Worm (Caenorhabditis elegans) whole organism, early embryonic: ENCODE data around the gene sucg-1.

ENCODE experiments used
- B0310.2 ChIP-seq: sonication (generic microtip); optimal IDR thresholded peaks from 2 replicates; lab custom pipeline; 2016; ENCODE audit warnings: mild to moderate bottlenecking, missing genetic modification characterization, missing compliant biosample characterization
- F13C5.2 ChIP-seq: sonication (generic microtip); optimal IDR thresholded peaks from 2 replicates; lab custom pipeline; 2017; ENCODE audit warnings: mild to moderate bottlenecking, missing genetic modification characterization, inconsistent platforms, missing compliant biosample characterization
- aly-1 ChIP-seq: sonication (generic microtip); optimal IDR thresholded peaks from 2 replicates; lab custom pipeline; 2016; ENCODE audit warnings: missing genetic modification characterization, missing compliant biosample characterization
- ama-1 ChIP-seq: fragments of 150-350 bp; optimal IDR thresholded peaks from 2 replicates; lab custom pipeline; 2014
- ceh-13 ChIP-seq: fragments of 200-800 bp; sonication (Bioruptor generic); optimal IDR thresholded peaks from 2 replicates; lab custom pipeline; 2018; ENCODE audit warnings: mild to moderate bottlenecking, missing genetic modification characterization, missing compliant biosample characterization
- ceh-36 ChIP-seq: sonication (generic microtip); optimal IDR thresholded peaks from 2 replicates; lab custom pipeline; 2016; ENCODE audit warnings: missing genetic modification characterization, inconsistent platforms, missing compliant biosample characterization
- ets-7 ChIP-seq: sonication (generic microtip); optimal IDR thresholded peaks from 2 replicates; lab custom pipeline; 2016; ENCODE audit warnings: missing genotype, missing genetic modification characterization, missing compliant biosample characterization
- flt-1 ChIP-seq: fragments of 200-800 bp; sonication (Bioruptor generic); IDR thresholded peaks from 2 replicates; pipeline ENCODE4 v1.3.6; 2022; ENCODE audit warnings: missing genetic modification characterization, missing compliant biosample characterization
- hmbx-1 ChIP-seq: sonication (generic microtip); optimal IDR thresholded peaks from 2 replicates; lab custom pipeline; 2016; ENCODE audit warnings: mild to moderate bottlenecking, missing genetic modification characterization, missing compliant biosample characterization
- hmg-4 ChIP-seq: fragments of 200-800 bp; sonication (Bioruptor generic); optimal IDR thresholded peaks from 2 replicates; lab custom pipeline; 2018; ENCODE audit warnings: mild to moderate bottlenecking, missing genetic modification characterization, missing compliant biosample characterization
- hnd-1 ChIP-seq: sonication (generic microtip); optimal IDR thresholded peaks from 2 replicates; lab custom pipeline; 2016; ENCODE audit warnings: missing genetic modification characterization, missing compliant biosample characterization
- pes-1 ChIP-seq: fragments of 200-800 bp; sonication (Bioruptor generic); IDR thresholded peaks from 2 replicates; pipeline ENCODE4 v1.3.6; 2022; ENCODE audit warnings: missing genetic modification reagents, missing genetic modification characterization, missing compliant biosample characterization
- scrt-1 ChIP-seq: fragments of 200-800 bp; sonication (Bioruptor generic); IDR thresholded peaks from 2 replicates; pipeline ENCODE4 v1.3.6; 2022; ENCODE audit warnings: missing genetic modification characterization, missing compliant biosample characterization
- sea-1 ChIP-seq: fragments of 200-800 bp; sonication (Bioruptor generic); conservative IDR thresholded peaks from 2 replicates; pipeline ENCODE4 v1.3.6; 2022; ENCODE audit warnings: missing genetic modification characterization, missing compliant biosample characterization
- tbx-11 ChIP-seq: fragments of 200-800 bp; sonication (Bioruptor generic); IDR thresholded peaks from 2 replicates; pipeline ENCODE4 v1.3.6; 2022; ENCODE audit warnings: missing genetic modification characterization, missing compliant biosample characterization
- tbx-37 ChIP-seq: fragments of 200-800 bp; sonication (Bioruptor generic); conservative IDR thresholded peaks from 2 replicates; pipeline ENCODE4 v1.3.6; 2022; ENCODE audit warnings: missing genetic modification reagents, missing genetic modification characterization, missing compliant biosample characterization
- tra-4 ChIP-seq: sonication (generic microtip); optimal IDR thresholded peaks from 2 replicates; lab custom pipeline; 2017; ENCODE audit warnings: missing genetic modification characterization, missing compliant biosample characterization

Gene sucg-1

ce11 chrIV:7712252-7712651, 16.5 kb upstream of the sucg-1 start:
- TF ChIP-seq sea-1 (GFP tag; lab: Robert Waterston, UW) (no peak), hnd-1 (tag; lab: Kevin White, UChicago) (no peak), tra-4 (no peak)

ce11 chrIV:7717916-7718315, 10.8 kb upstream of the sucg-1 start, which contains the start of gene F33D4.6:
TSS of gene F33D4.6 (minus strand) at chrIV:7718016.
- no peak for TF ChIP-seq tra-4
- no peak for TF ChIP-seq tbx-37 (GFP tag; lab: Robert Waterston, UW)
- TF ChIP-seq tbx-11 (GFP tag; lab: Robert Waterston, UW), result no peak

- TF ChIP-seq sea-1 (GFP tag; lab: Robert Waterston, UW) (no peak), tra-4 (no peak), ceh-36 (tag; lab: Kevin White, UChicago) (no peak), tbx-37 (GFP tag; lab: Robert Waterston, UW) (no peak), B0310.2 (tag; lab: Kevin White, UChicago) (no peak), ama-1 (lab: Kevin White, UChicago) (no peak), tbx-11 (GFP tag; lab: Robert Waterston, UW) (no peak), scrt-1 (GFP tag; lab: Robert Waterston, UW) (no peak), pes-1 (GFP tag; lab: Robert Waterston, UW) (no peak)
These were observed 5.9 kb upstream of the sucg-1 start, which contains the start of gene C50F7.6 for ce11 chrIV:7722806-7723205. TSS of gene C50F7.6 (minus strand) at chrIV:7723199.

ce11 chrIV:7723555-7723954, 5.2 kb upstream of the sucg-1 start:
- TF ChIP-seq B0310.2 (tag; lab: Kevin White, UChicago) (no peak), hmg-4 (GFP tag; lab: Kevin White, UChicago) (no peak), sea-1 (GFP tag; lab: Robert Waterston, UW) (no peak), tra-4 (no peak), ama-1 (lab: Kevin White, UChicago) (no peak), ceh-13 (GFP tag; lab: Kevin White, UChicago) (no peak), hnd-1 (tag; lab: Kevin White, UChicago) (no peak), tbx-37 (GFP tag; lab: Robert Waterston, UW) (no peak), hmbx-1 (no peak), tbx-11 (GFP tag; lab: Robert Waterston, UW) (no peak), pes-1 (GFP tag; lab: Robert Waterston, UW) (no peak), ceh-36 (tag; lab: Kevin White, UChicago) (no peak), F13C5.2 (tag; lab: Kevin White, UChicago) (no peak), ets-7 (tag; lab: Kevin White, UChicago) (no peak)

ce11 chrIV:7724912-7725311, 3.8 kb upstream of the sucg-1 start:
- TF ChIP-seq F13C5.2 (tag; lab: Kevin White, UChicago) (no peak), ama-1 (lab: Kevin White, UChicago) (no peak), tbx-11 (GFP tag; lab: Robert Waterston, UW) (no peak), B0310.2 (tag; lab: Kevin White, UChicago) (no peak), aly-1 (tag; lab: Kevin White, UChicago) (no peak), tra-4 (no peak), ceh-13 (GFP tag; lab: Kevin White, UChicago) (no peak), sea-1 (GFP tag; lab: Robert Waterston, UW) (no peak), ets-7 (tag; lab: Kevin White, UChicago) (no peak), pes-1 (GFP tag; lab: Robert Waterston, UW) (no peak)

ce11 chrIV:7726325-7726724, 2.4 kb upstream of the sucg-1 start, which contains the start of gene C50F7.5:
TSS of gene C50F7.5 (plus strand) at chrIV:7726719.
- TF ChIP-seq F13C5.2 (tag; lab: Kevin White, UChicago) (no peak), tbx-11 (GFP tag; lab: Robert Waterston, UW) (no peak), hnd-1 (tag; lab: Kevin White, UChicago) (no peak), ceh-13 (GFP tag; lab: Kevin White, UChicago) (no peak), scrt-1 (GFP tag; lab: Robert Waterston, UW) (no peak), ama-1 (lab: Kevin White, UChicago) (no peak), tbx-37 (GFP tag; lab: Robert Waterston, UW) (no peak), B0310.2 (tag; lab: Kevin White, UChicago) (no peak), flt-1 (GFP tag; lab: Robert Waterston, UW) (no peak), sea-1 (GFP tag; lab: Robert Waterston, UW) (no peak), tra-4 (no peak), hmg-4 (GFP tag; lab: Kevin White, UChicago) (no peak), hmbx-1 (no peak), ceh-36 (tag; lab: Kevin White, UChicago) (no peak), ets-7 (tag; lab: Kevin White, UChicago) (no peak), pes-1 (GFP tag; lab: Robert Waterston, UW) (no peak), aly-1 (tag; lab: Kevin White, UChicago) (no peak)

ce11 chrIV:7727258-7727657, 1.5 kb upstream of the sucg-1 start:
- TF ChIP-seq ceh-36 (tag; lab: Kevin White, UChicago) (no peak), sea-1 (GFP tag; lab: Robert Waterston, UW) (no peak), aly-1 (tag; lab: Kevin White, UChicago) (no peak), ets-7 (tag; lab: Kevin White, UChicago) (no peak)

ce11 chrIV:7731960-7732359, 3.2 kb downstream of the sucg-1 start, which contains the start of the genes C50F7.9 and C50F7.3:
TSS of gene C50F7.9 (minus strand) at chrIV:7732060.
TSS of gene C50F7.3 (plus strand) at chrIV:7732329.
- TF ChIP-seq ama-1 (lab: Kevin White, UChicago) (no peak), hmbx-1 (no peak), tbx-11 (GFP tag; lab: Robert Waterston, UW) (no peak), flt-1 (GFP tag; lab: Robert Waterston, UW) (no peak), ets-7 (tag; lab: Kevin White, UChicago) (no peak), F13C5.2 (tag; lab: Kevin White, UChicago) (no peak), ceh-13 (GFP tag; lab: Kevin White, UChicago) (no peak), pes-1 (GFP tag; lab: Robert Waterston, UW) (no peak), tra-4 (no peak), aly-1 (tag; lab: Kevin White, UChicago) (no peak), sea-1 (GFP tag; lab: Robert Waterston, UW) (no peak), scrt-1 (GFP tag; lab: Robert Waterston, UW) (no peak), hnd-1 (tag; lab: Kevin White, UChicago) (no peak), hmg-4 (GFP tag; lab: Kevin White, UChicago) (no peak), B0310.2 (tag; lab: Kevin White, UChicago) (no peak), ceh-36 (tag; lab: Kevin White, UChicago) (no peak), tbx-37 (GFP tag; lab: Robert Waterston, UW) (no peak)
